Worm (Caenorhabditis elegans) whole organism, young adult: ENCODE measurements around the gene C56A3.5.

Source experiments
- C06A6.2 ChIP-seq: fragments of 200-800 bp; sonication (Bioruptor generic); conservative IDR thresholded peaks from 2 replicates; pipeline ENCODE4 v1.3.6; 2022; ENCODE audit warnings: missing genetic modification characterization, missing compliant biosample characterization
- D2030.7 ChIP-seq: fragments of 200-800 bp; sonication (Bioruptor generic); IDR thresholded peaks from 2 replicates; pipeline ENCODE4 v1.3.6; 2022; ENCODE audit warnings: missing genetic modification reagents, missing genetic modification characterization, missing compliant biosample characterization
- F22D6.2 ChIP-seq: sonication (generic microtip); optimal IDR thresholded peaks from 2 replicates; lab custom pipeline; 2016; ENCODE audit warnings: mild to moderate bottlenecking, missing genetic modification characterization, missing compliant biosample characterization
- F37B4.10 ChIP-seq: fragments of 200-800 bp; sonication (Bioruptor generic); IDR thresholded peaks from 2 replicates; pipeline ENCODE4 v1.3.6; 2022; ENCODE audit warnings: missing genetic modification characterization, missing compliant biosample characterization
- F57A8.1 ChIP-seq: fragments of 200-800 bp; sonication (Bioruptor generic); optimal IDR thresholded peaks from 2 replicates; lab custom pipeline; 2018; ENCODE audit warnings: mild to moderate bottlenecking, missing genetic modification characterization, moderate library complexity, missing compliant biosample characterization
- T26A5.8 ChIP-seq: sonication (generic microtip); optimal IDR thresholded peaks from 2 replicates; lab custom pipeline; 2016; ENCODE audit warnings: missing genetic modification characterization, missing compliant biosample characterization
- Y53F4B.3 ChIP-seq: fragments of 200-800 bp; sonication (Bioruptor generic); IDR thresholded peaks from 2 replicates; pipeline ENCODE4 v1.3.6; 2022; ENCODE audit warnings: missing genetic modification reagents, missing genetic modification characterization, missing compliant biosample characterization
- Y53G8AR.9 ChIP-seq: fragments of 200-800 bp; sonication (Bioruptor generic); conservative IDR thresholded peaks from 2 replicates; pipeline ENCODE4 v1.3.6; 2022; ENCODE audit warnings: missing genetic modification reagents, missing genetic modification characterization, missing compliant biosample characterization
- Y56A3A.18 ChIP-seq: fragments of 200-800 bp; sonication (Bioruptor generic); IDR thresholded peaks from 2 replicates; pipeline ENCODE4 v1.3.6; 2022; ENCODE audit warnings: missing genetic modification reagents, missing genetic modification characterization, missing compliant biosample characterization
- Y67H2A.10 ChIP-seq: fragments of 200-800 bp; sonication (Bioruptor generic); conservative IDR thresholded peaks from 2 replicates; pipeline ENCODE4 v1.3.6; 2022; ENCODE audit warnings: missing genetic modification reagents, missing genetic modification characterization, missing compliant biosample characterization
- ama-1 ChIP-seq, 3 experiments: fragments of 150-350 bp in 1 of 3; sonication (generic microtip) in 2 of 3; optimal IDR thresholded peaks; 2 replicates each; lab custom pipeline; 2014 to 2018; ENCODE audit warnings: missing biosample characterization in 2 of 3, missing genetic modification characterization in 2 of 3, missing genetic modification reagents in 2 of 3
- athp-1 ChIP-seq: sonication (generic microtip); optimal IDR thresholded peaks from 2 replicates; lab custom pipeline; 2017; ENCODE audit warnings: mild to moderate bottlenecking, missing genetic modification characterization, missing compliant biosample characterization
- attf-5 ChIP-seq: fragments of 200-800 bp; sonication (Bioruptor generic); optimal IDR thresholded peaks from 2 replicates; lab custom pipeline; 2018; ENCODE audit warnings: mild to moderate bottlenecking, missing genetic modification characterization, missing compliant biosample characterization
- cebp-2 ChIP-seq: fragments of 200-800 bp; sonication (Bioruptor generic); IDR thresholded peaks from 2 replicates; pipeline ENCODE4 v1.3.6; 2022; ENCODE audit warnings: missing genetic modification characterization, missing compliant biosample characterization
- ceh-40 ChIP-seq: fragments of 200-800 bp; sonication (Bioruptor generic); IDR thresholded peaks from 2 replicates; pipeline ENCODE4 v1.3.6; 2022; ENCODE audit warnings: missing genetic modification characterization, missing compliant biosample characterization
- hmg-1.2 ChIP-seq: fragments of 200-800 bp; sonication (Bioruptor generic); IDR thresholded peaks from 2 replicates; pipeline ENCODE4 v1.3.6; 2022; ENCODE audit warnings: missing genetic modification reagents, missing genetic modification characterization, missing compliant biosample characterization
- hrde-1 ChIP-seq: sonication (generic microtip); optimal IDR thresholded peaks from 2 replicates; lab custom pipeline; 2016; ENCODE audit warnings: missing genetic modification characterization, mild to moderate bottlenecking, missing compliant biosample characterization, moderate library complexity, missing genotype, missing genetic modification reagents, borderline replicate concordance
- hsf-1 ChIP-seq: fragments of 200-800 bp; sonication (Bioruptor generic); IDR thresholded peaks from 2 replicates; pipeline ENCODE4 v1.3.6; 2022; ENCODE audit warnings: missing genetic modification reagents, missing genetic modification characterization, missing compliant biosample characterization
- lir-1 ChIP-seq: fragments of 200-800 bp; sonication (Bioruptor generic); conservative IDR thresholded peaks from 2 replicates; pipeline ENCODE4 v1.3.6; 2022; ENCODE audit warnings: missing genetic modification reagents, missing genetic modification characterization, missing compliant biosample characterization
- mcd-1 ChIP-seq: fragments of 200-800 bp; sonication (Bioruptor generic); IDR thresholded peaks from 2 replicates; pipeline ENCODE4 v1.3.6; 2022; ENCODE audit warnings: missing genetic modification reagents, missing genetic modification characterization, missing compliant biosample characterization
- mes-4 ChIP-seq: sonication (generic microtip); optimal IDR thresholded peaks from 2 replicates; lab custom pipeline; 2016; ENCODE audit warnings: missing genotype, missing genetic modification characterization, missing compliant biosample characterization
- nfya-1 ChIP-seq: sonication (generic microtip); optimal IDR thresholded peaks from 2 replicates; lab custom pipeline; 2017; ENCODE audit warnings: antibody characterized with exemption, missing compliant biosample characterization, missing genetic modification characterization, borderline replicate concordance; ENCODE audit not compliant: insufficient read depth
- nhr-80 ChIP-seq: sonication (generic microtip); optimal IDR thresholded peaks from 2 replicates; lab custom pipeline; 2016; ENCODE audit warnings: missing genetic modification characterization, missing compliant biosample characterization
- repo-1 ChIP-seq: sonication (generic microtip); optimal IDR thresholded peaks from 2 replicates; lab custom pipeline; 2017; ENCODE audit warnings: mild to moderate bottlenecking, missing genetic modification characterization, missing compliant biosample characterization
- snpc-4 ChIP-seq, 5 experiments: fragments of 150-350 bp in 1 of 5; sonication (generic microtip) in 4 of 5; optimal IDR thresholded peaks; 2 replicates each; lab custom pipeline; 2014 to 2018; ENCODE audit warnings: missing genetic modification characterization in 5 of 5, missing biosample characterization in 3 of 5, antibody characterized with exemption in 2 of 5, mild to moderate bottlenecking in 2 of 5, missing compliant biosample characterization in 2 of 5, missing genotype in 2 of 5, moderate library complexity in 2 of 5, missing genetic modification reagents in 1 of 5
- unc-130 ChIP-seq: sonication (generic microtip); optimal IDR thresholded peaks from 2 replicates; lab custom pipeline; 2016; ENCODE audit warnings: missing genetic modification reagents, missing genetic modification characterization, missing compliant biosample characterization
- ztf-22 ChIP-seq: fragments of 200-800 bp; sonication (Bioruptor generic); optimal IDR thresholded peaks from 2 replicates; lab custom pipeline; 2018; ENCODE audit warnings: mild to moderate bottlenecking, missing genetic modification characterization, moderate library complexity, missing compliant biosample characterization
- ztf-3 ChIP-seq: fragments of 200-800 bp; sonication (Bioruptor generic); optimal IDR thresholded peaks from 2 replicates; lab custom pipeline; 2018; ENCODE audit warnings: mild to moderate bottlenecking, missing genetic modification characterization, missing compliant biosample characterization

Gene C56A3.5

DNA sequence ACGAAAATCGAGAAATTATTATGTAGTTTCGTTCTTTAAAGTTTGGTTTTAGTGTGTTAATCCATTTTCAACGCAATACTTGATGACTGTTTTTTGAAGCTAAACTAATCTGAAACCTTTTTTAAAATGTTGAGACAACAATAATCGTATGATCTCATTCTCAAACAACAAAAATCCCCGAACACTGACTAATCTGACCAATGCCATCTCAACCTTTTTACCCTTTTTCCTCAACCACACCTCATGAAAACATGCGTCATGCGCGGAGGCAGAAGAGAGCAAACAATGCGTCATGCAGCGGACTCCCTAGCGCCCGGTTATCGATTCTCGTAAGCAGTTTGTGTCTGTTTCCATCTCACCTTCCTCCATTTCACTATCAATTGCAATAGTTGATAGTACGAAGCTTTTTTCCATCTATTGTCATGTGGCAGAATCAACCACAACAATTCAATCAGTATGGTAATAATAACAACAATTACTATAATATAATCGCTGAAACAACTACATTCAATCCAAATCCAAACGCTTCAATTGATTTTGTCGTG is 20.0 kb downstream of the C56A3.5 start, which contains the start of gene C50B8.4:
Gene C50B8.4, plus strand, starts transcription at position 299 of the 545 bp plus-strand sequence.
- no peak for TF ChIP-seq C06A6.2 (GFP tag; lab: Robert Waterston, UW)
- TF ChIP-seq snpc-4 (GFP tag; optimal IDR thresholded peaks at IDR 0.05; lab: Kevin White, UChicago) = no peak
- peak in 1 of 4 experiments; percentile 8 for TF ChIP-seq snpc-4 (tag; optimal IDR thresholded peaks at IDR 0.05; lab: Kevin White, UChicago)
- no peak for TF ChIP-seq hrde-1 (tag; lab: Kevin White, UChicago)
- TF ChIP-seq athp-1 (tag; lab: Kevin White, UChicago) = no peak
- no peak for TF ChIP-seq cebp-2 (GFP tag; lab: Robert Waterston, UW)
- TF ChIP-seq Y56A3A.18 (GFP tag; lab: Robert Waterston, UW) = no peak
- peak; percentile 75 for TF ChIP-seq nhr-80 (tag; lab: Kevin White, UChicago)
- no peak for TF ChIP-seq nfya-1 (tag; lab: Kevin White, UChicago)
- TF ChIP-seq D2030.7 (GFP tag; lab: Robert Waterston, UW) = no peak
- no peak for TF ChIP-seq attf-5 (GFP tag; lab: Kevin White, UChicago)
- TF ChIP-seq mes-4 (tag; lab: Kevin White, UChicago) = no peak
- TF ChIP-seq hmg-1.2 (GFP tag; lab: Robert Waterston, UW) = no peak
- no peak for TF ChIP-seq T26A5.8 (tag; lab: Kevin White, UChicago)
- TF ChIP-seq ztf-22 (GFP tag; lab: Kevin White, UChicago) = no peak
- TF ChIP-seq mcd-1 (GFP tag; lab: Robert Waterston, UW) = no peak
- TF ChIP-seq Y67H2A.10 (GFP tag; lab: Robert Waterston, UW) = no peak
- TF ChIP-seq, all 124 proteins: peak for 2

DNA sequence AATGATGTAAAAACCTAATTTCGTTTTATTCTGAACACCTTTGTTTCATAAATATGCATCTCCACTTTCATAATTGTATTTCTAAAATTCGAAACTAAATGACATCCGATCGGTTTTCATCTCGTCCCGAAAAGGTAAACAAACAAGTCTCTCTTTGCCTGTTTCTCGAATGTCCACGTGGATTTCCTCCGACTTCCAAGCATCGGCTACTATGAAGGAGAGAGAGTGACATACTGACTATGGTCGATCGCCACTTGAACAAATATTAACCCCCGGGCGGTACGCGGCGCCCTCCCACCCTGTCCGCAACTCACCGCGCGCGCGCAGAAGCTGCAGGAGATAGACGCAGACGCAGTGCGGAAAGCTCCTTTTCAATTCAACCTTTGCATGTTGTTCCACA is 24.1 kb downstream of the C56A3.5 start:
- TF ChIP-seq ceh-40 (GFP tag; lab: Robert Waterston, UW) (no peak), hsf-1 (GFP tag; lab: Robert Waterston, UW) (0 out of 2 replicates have a peak, but pooled peaks have one; percentile 9)
- TF ChIP-seq, all 124 proteins: peak for 1

DNA sequence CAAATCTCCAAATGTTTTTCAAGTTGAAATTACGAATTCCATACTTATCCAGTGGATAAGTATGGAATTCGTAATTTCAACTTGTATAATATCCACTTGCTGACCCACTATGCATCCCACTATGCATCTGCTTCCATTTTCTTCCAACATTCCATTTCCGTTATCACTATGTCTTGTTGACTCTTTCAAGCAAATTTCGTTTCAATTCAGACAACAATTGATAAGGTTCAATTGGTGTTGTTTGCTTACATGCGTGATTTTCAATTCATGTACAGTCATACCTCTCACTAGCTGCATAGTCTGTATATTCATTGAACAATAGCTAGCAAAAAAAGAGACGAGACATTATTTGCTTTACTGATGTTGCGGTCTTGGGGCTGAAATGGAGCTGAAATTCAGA is 25.1 kb downstream of the C56A3.5 start:
- TF ChIP-seq nhr-80 (tag; lab: Kevin White, UChicago) = peak; percentile 17
- TF ChIP-seq F57A8.1 = no peak

DNA sequence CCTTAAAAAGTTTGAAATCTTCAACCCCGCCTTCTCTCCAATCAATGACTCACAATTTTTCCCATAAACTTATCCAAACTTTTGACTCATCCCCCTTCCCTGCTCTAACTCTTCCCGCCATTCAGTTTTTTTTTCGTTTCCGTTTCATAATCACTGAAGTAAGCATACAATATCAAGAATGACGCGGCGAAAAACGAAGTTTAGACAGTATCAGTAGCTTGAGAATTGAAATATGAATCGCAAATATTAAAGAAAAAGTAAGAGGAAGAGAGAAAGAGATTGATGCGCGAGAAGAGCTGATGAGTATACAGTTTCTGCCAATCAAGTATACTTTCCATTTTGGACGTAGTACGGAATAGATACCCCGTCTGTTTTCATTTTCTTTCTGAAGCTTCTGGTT is 25.7 kb downstream of the C56A3.5 start:
- TF ChIP-seq F37B4.10 (GFP tag; lab: Robert Waterston, UW) (no peak), Y53F4B.3 (no peak), Y56A3A.18 (GFP tag; lab: Robert Waterston, UW) (no peak), nhr-80 (tag; lab: Kevin White, UChicago) (peak; percentile 75)
- TF ChIP-seq, all 124 proteins: peak for 1

DNA sequence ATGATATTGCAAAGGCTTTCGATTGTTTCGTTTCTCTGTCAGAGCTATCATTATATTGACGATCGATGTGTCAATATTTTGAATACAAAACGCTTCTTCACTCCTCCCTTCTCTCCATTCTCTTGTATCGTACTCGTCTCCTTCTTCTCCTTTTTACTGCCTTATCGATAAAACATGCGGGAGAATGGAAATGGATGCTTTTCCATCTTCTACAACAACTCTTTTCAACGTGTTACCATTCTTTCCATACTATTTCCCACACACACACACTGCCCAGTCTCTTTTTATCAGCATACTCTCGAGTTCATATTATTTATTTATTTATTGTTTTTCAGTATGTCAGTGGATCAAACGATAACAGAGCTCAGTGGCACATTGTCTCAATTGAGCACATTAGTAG is 26.9 kb downstream of the C56A3.5 start, which contains the start of gene C50B8.6:
Gene C50B8.6, plus strand, starts transcription at position 336 of the 400 bp plus-strand sequence.
- peak; percentile 82 for TF ChIP-seq nhr-80 (tag; lab: Kevin White, UChicago)
- TF ChIP-seq lir-1 (GFP tag; lab: Robert Waterston, UW) = no peak
- TF ChIP-seq F22D6.2 (tag; lab: Kevin White, UChicago) = no peak

DNA sequence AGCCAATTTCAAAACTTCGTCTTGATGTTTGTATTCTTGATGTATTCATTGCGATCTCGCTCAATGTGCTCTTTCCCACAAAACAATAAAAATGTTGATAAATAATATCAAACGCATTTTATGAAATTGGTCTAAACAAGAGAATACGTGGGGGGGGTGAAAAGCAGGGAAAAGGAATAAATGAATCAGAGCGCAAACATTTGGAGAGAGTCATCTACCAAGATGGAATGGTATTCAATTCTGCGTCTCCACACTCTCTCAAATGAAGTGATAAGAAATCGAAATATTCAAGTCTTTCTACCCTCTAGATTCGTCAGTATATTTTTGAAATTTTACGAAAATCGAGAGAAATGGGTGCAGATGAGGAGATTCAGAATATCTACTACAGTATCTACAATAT is 28.9 kb downstream of the C56A3.5 start, which contains the start of gene C50B8.5:
Gene C50B8.5, plus strand, starts transcription at position 273 of the 400 bp plus-strand sequence.
- TF ChIP-seq ztf-3 = no peak
- TF ChIP-seq nhr-80 (tag; lab: Kevin White, UChicago) = peak; percentile 46

DNA sequence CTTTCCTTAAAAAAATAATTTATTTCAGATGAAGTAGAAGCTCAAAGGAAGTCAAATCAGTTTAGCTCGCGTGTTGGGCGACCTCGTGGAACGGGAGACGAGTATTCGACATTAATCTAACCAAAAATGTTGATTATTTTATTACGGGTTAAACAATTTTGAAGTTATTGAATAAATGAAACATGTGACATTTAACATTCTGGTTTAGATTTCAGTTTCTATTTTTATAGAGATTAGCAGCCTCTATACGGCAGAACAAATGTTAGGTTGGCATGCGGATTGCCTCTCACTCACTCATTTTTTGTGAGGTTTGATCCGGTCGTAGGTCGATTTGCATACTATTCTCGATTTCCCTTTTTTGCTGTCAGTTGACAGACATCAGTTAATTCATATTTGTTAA is 32.7 kb downstream of the C56A3.5 start, which contains the start of gene F53F4.1:
Gene F53F4.1, plus strand, starts transcription at position 301 of the 400 bp plus-strand sequence.
- TF ChIP-seq Y53G8AR.9 (no peak), attf-5 (GFP tag; lab: Kevin White, UChicago) (no peak), ama-1 (optimal IDR thresholded peaks at IDR 0.05; lab: Kevin White, UChicago) (no peak), ama-1 (GFP tag; optimal IDR thresholded peaks at IDR 0.05; lab: Kevin White, UChicago) (no peak), unc-130 (GFP tag; lab: Kevin White, UChicago) (no peak), repo-1 (tag; lab: Kevin White, UChicago) (no peak)
